Worm (Caenorhabditis elegans): ENCODE measurements around the gene F13A2.1.

F13A2.1 gene

ce11 chrV:4411714-4412113 is 29.5 kb upstream of the F13A2.1 start, which contains the start of gene Y47D7A.17:
TSS of gene Y47D7A.17 (minus strand) at chrV:4411814.
- TF ChIP-seq F57C9.4 (tag; optimal IDR thresholded peaks at IDR 0.05): no peak
- no peak for TF ChIP-seq hrde-1 (tag; optimal IDR thresholded peaks at IDR 0.05; ENCODE audit: borderline replicate concordance)
- TF ChIP-seq zim-3 (tag; optimal IDR thresholded peaks at IDR 0.05): no peak
- TF ChIP-seq tlf-1 (GFP tag; optimal IDR thresholded peaks at IDR 0.05): no peak

- TF ChIP-seq F52B5.7 (tag; optimal IDR thresholded peaks at IDR 0.05) (no peak), T26A5.8 (tag; optimal IDR thresholded peaks at IDR 0.05) (no peak), repo-1 (tag; optimal IDR thresholded peaks at IDR 0.05) (no peak), hsf-1 (GFP tag; IDR thresholded peaks at IDR 0.05) (no peak), Y53G8AR.9 (GFP tag; conservative IDR thresholded peaks at IDR 0.05) (no peak)
These were observed 28.4 kb upstream of the F13A2.1 start, which contains the start of gene Y47D7A.3 for ce11 chrV:4410643-4411042. TSS of gene Y47D7A.3 (plus strand) at chrV:4410943.

- TF ChIP-seq ceh-100 (GFP tag; IDR thresholded peaks at IDR 0.05): no peak
- no peak for TF ChIP-seq unc-130 (GFP tag; optimal IDR thresholded peaks at IDR 0.05)
- no peak for TF ChIP-seq F57A8.1 (GFP tag; optimal IDR thresholded peaks at IDR 0.05)
- no peak for TF ChIP-seq nhr-27 (tag; optimal IDR thresholded peaks at IDR 0.05)
- TF ChIP-seq F57C9.4 (tag; optimal IDR thresholded peaks at IDR 0.05): no peak
- TF ChIP-seq F22D6.2 (tag; optimal IDR thresholded peaks at IDR 0.05): no peak
- no peak for TF ChIP-seq tlf-1 (GFP tag; optimal IDR thresholded peaks at IDR 0.05)
- TF ChIP-seq F10E7.11 (tag; optimal IDR thresholded peaks at IDR 0.05): no peak
- no peak for TF ChIP-seq snpc-3.4 (tag; optimal IDR thresholded peaks at IDR 0.05)
- no peak for TF ChIP-seq ceh-91 (GFP tag; IDR thresholded peaks at IDR 0.05)
- no peak for TF ChIP-seq ztf-26 (tag; optimal IDR thresholded peaks at IDR 0.05)
- TF ChIP-seq lir-1 (GFP tag; conservative IDR thresholded peaks at IDR 0.05): no peak
- no peak for TF ChIP-seq sdz-38 (tag; optimal IDR thresholded peaks at IDR 0.05)
- TF ChIP-seq D2030.7 (GFP tag; IDR thresholded peaks at IDR 0.05): no peak
These were observed 25.3 kb upstream of the F13A2.1 start, which contains the start of gene nhr-118 for ce11 chrV:4407519-4407918. TSS of gene nhr-118 (plus strand) at chrV:4407819.

ce11 chrV:4401865-4402264 is 19.7 kb upstream of the F13A2.1 start, which contains the start of gene F13A2.5:
TSS of gene F13A2.5 (minus strand) at chrV:4401965.
- TF ChIP-seq B0336.3 (GFP tag; IDR thresholded peaks at IDR 0.05) (no peak), egl-18 (GFP tag; IDR thresholded peaks at IDR 0.05) (no peak), cebp-1 (GFP tag; IDR thresholded peaks at IDR 0.05) (no peak), cebp-1 (tag; optimal IDR thresholded peaks at IDR 0.05) (no peak), atf-7 (tag; optimal IDR thresholded peaks at IDR 0.05) (no peak), rpc-1 (optimal IDR thresholded peaks at IDR 0.05) (no peak), rpc-1 (tag; optimal IDR thresholded peaks at IDR 0.05) (no peak)

ce11 chrV:4400118-4400517 is 17.9 kb upstream of the F13A2.1 start, which contains the start of gene F13A2.4:
TSS of gene F13A2.4 (minus strand) at chrV:4400218.
- TF ChIP-seq lin-54 (GFP tag; optimal IDR thresholded peaks at IDR 0.05) (no peak), snpc-1.3 (tag; optimal IDR thresholded peaks at IDR 0.05; ENCODE audit: insufficient read depth) (no peak), him-1 (tag; optimal IDR thresholded peaks at IDR 0.05) (no peak), cebp-1 (GFP tag; IDR thresholded peaks at IDR 0.05) (no peak), cebp-1 (tag; optimal IDR thresholded peaks at IDR 0.05) (no peak), madf-8 (GFP tag; conservative IDR thresholded peaks at IDR 0.05) (no peak), madf-3 (GFP tag; IDR thresholded peaks at IDR 0.05) (no peak), unc-130 (GFP tag; optimal IDR thresholded peaks at IDR 0.05) (no peak), tbx-9 (tag; optimal IDR thresholded peaks at IDR 0.05; ENCODE audit: borderline replicate concordance) (no peak), F23B12.7 (tag; optimal IDR thresholded peaks at IDR 0.05; ENCODE audit: insufficient read depth) (no peak), nfya-1 (tag; optimal IDR thresholded peaks at IDR 0.05; ENCODE audit: borderline replicate concordance, insufficient read depth) (no peak), pha-4 (tag; optimal IDR thresholded peaks at IDR 0.05) (no peak), lin-26 (GFP tag; IDR thresholded peaks at IDR 0.05) (no peak), Y95B8A.8 (GFP tag; IDR thresholded peaks at IDR 0.05) (no peak), T26A5.8 (tag; optimal IDR thresholded peaks at IDR 0.05) (no peak), nhr-120 (GFP tag; IDR thresholded peaks at IDR 0.05) (no peak), atf-7 (tag; optimal IDR thresholded peaks at IDR 0.05) (no peak), hlh-26 (GFP tag; conservative IDR thresholded peaks at IDR 0.05) (no peak), xnd-1 (tag; optimal IDR thresholded peaks at IDR 0.05) (no peak), sdz-38 (tag; optimal IDR thresholded peaks at IDR 0.05) (no peak)

Data from whole organism, young adult.